Worm (Caenorhabditis elegans) whole organism, young adult: ENCODE measurements around the gene Y43F8B.13.

Source experiments
- B0261.1 ChIP-seq: sonication (generic microtip); optimal IDR thresholded peaks from 2 replicates; lab custom pipeline; 2016; ENCODE audit warnings: mild to moderate bottlenecking, missing genetic modification characterization, moderate library complexity, missing compliant biosample characterization
- Y53F4B.3 ChIP-seq: fragments of 200-800 bp; sonication (Bioruptor generic); IDR thresholded peaks from 2 replicates; pipeline ENCODE4 v1.3.6; 2022; ENCODE audit warnings: missing genetic modification reagents, missing genetic modification characterization, missing compliant biosample characterization
- Y56A3A.18 ChIP-seq: fragments of 200-800 bp; sonication (Bioruptor generic); IDR thresholded peaks from 2 replicates; pipeline ENCODE4 v1.3.6; 2022; ENCODE audit warnings: missing genetic modification reagents, missing genetic modification characterization, missing compliant biosample characterization
- aptf-2 ChIP-seq: fragments of 200-800 bp; sonication (Bioruptor generic); conservative IDR thresholded peaks from 2 replicates; pipeline ENCODE4 v1.3.6; 2022; ENCODE audit warnings: missing genetic modification reagents, missing genetic modification characterization, missing compliant biosample characterization
- lin-26 ChIP-seq: fragments of 200-800 bp; sonication (Bioruptor generic); IDR thresholded peaks from 2 replicates; pipeline ENCODE4 v1.3.6; 2022; ENCODE audit warnings: missing genetic modification reagents, missing genetic modification characterization, missing compliant biosample characterization
- mcd-1 ChIP-seq: fragments of 200-800 bp; sonication (Bioruptor generic); IDR thresholded peaks from 2 replicates; pipeline ENCODE4 v1.3.6; 2022; ENCODE audit warnings: missing genetic modification reagents, missing genetic modification characterization, missing compliant biosample characterization
- pbrm-1 ChIP-seq: fragments of 200-800 bp; sonication (Bioruptor generic); IDR thresholded peaks from 2 replicates; pipeline ENCODE4 v1.3.6; 2022; ENCODE audit warnings: missing genetic modification reagents, missing genetic modification characterization, missing compliant biosample characterization
- rpc-1 ChIP-seq, 2 experiments: fragments of 150-350 bp in 1 of 2; sonication (generic microtip) in 1 of 2; optimal IDR thresholded peaks; 2 replicates each; lab custom pipeline; 2014 to 2018; ENCODE audit warnings: missing biosample characterization in 1 of 2, missing genetic modification characterization in 1 of 2, missing genetic modification reagents in 1 of 2, missing genotype in 1 of 2
- tlf-1 ChIP-seq: fragments of 200-800 bp; sonication (Bioruptor generic); optimal IDR thresholded peaks from 2 replicates; lab custom pipeline; 2018; ENCODE audit warnings: mild to moderate bottlenecking, missing genetic modification characterization, missing compliant biosample characterization
- unc-62 ChIP-seq: fragments of 150-350 bp; optimal IDR thresholded peaks from 2 replicates; lab custom pipeline; 2014; ENCODE audit warnings: missing biosample characterization, missing genetic modification reagents, missing genetic modification characterization

- TF ChIP-seq Y53F4B.3 (GFP tag; lab: Robert Waterston, UW) (no peak), pbrm-1 (GFP tag; lab: Robert Waterston, UW) (no peak), Y56A3A.18 (no peak), tlf-1 (GFP tag; lab: Kevin White, UChicago) (no peak), unc-62 (GFP tag; lab: Kevin White, UChicago) (no peak), rpc-1 (optimal IDR thresholded peaks at IDR 0.05; lab: Kevin White, UChicago) (no peak), rpc-1 (tag; optimal IDR thresholded peaks at IDR 0.05; lab: Kevin White, UChicago) (no peak), aptf-2 (no peak), mcd-1 (GFP tag; lab: Robert Waterston, UW) (no peak), B0261.1 (no peak), lin-26 (GFP tag; lab: Robert Waterston, UW) (no peak)
Observed at ce11 chrV:19445442-19445841, 10.3 kb upstream of the Y43F8B.13 start, which contains the start of gene M04C3.1.
